Worm (Caenorhabditis elegans) whole organism, L3 larva: Measurements from ENCODE around the gene pgp-11.

Source experiments
- R02D3.7 ChIP-seq: fragments of 150-350 bp; optimal IDR thresholded peaks from 2 replicates; lab custom pipeline; 2014; ENCODE audit warnings: missing biosample characterization, missing genetic modification characterization
- aly-2 ChIP-seq: fragments of 150-350 bp; optimal IDR thresholded peaks from 2 replicates; lab custom pipeline; 2014; ENCODE audit warnings: missing biosample characterization, missing genetic modification characterization
- ama-1 ChIP-seq: fragments of 150-350 bp; optimal IDR thresholded peaks from 2 replicates; lab custom pipeline; 2018
- ceh-16 ChIP-seq: sonication (generic microtip); optimal IDR thresholded peaks from 2 replicates; lab custom pipeline; 2017; ENCODE audit warnings: missing biosample characterization, missing genetic modification characterization
- ceh-28 ChIP-seq: fragments of 150-350 bp; optimal IDR thresholded peaks from 2 replicates; lab custom pipeline; 2014; ENCODE audit warnings: missing biosample characterization, missing genetic modification reagents, missing genetic modification characterization
- ceh-9 ChIP-seq: sonication (generic microtip); optimal IDR thresholded peaks from 2 replicates; lab custom pipeline; 2018; ENCODE audit warnings: missing biosample characterization, missing genetic modification characterization
- daf-12 ChIP-seq: fragments of 150-350 bp; optimal IDR thresholded peaks from 2 replicates; lab custom pipeline; 2014; ENCODE audit warnings: missing biosample characterization, missing genetic modification reagents, missing genetic modification characterization
- egl-27 ChIP-seq: sonication (generic microtip); optimal IDR thresholded peaks from 4 replicates; lab custom pipeline; 2017; ENCODE audit warnings: missing biosample characterization, missing genetic modification reagents, missing genetic modification characterization
- egl-5 ChIP-seq: fragments of 150-350 bp; optimal IDR thresholded peaks from 2 replicates; lab custom pipeline; 2017; ENCODE audit warnings: missing biosample characterization, missing genetic modification reagents, missing genetic modification characterization, inconsistent platforms
- elt-1 ChIP-seq: fragments of 150-350 bp; optimal IDR thresholded peaks from 2 replicates; lab custom pipeline; 2014; ENCODE audit warnings: missing biosample characterization, missing genetic modification characterization
- elt-2 ChIP-seq: sonication (generic microtip); optimal IDR thresholded peaks from 2 replicates; lab custom pipeline; 2016; ENCODE audit warnings: missing genetic modification reagents, mild to moderate bottlenecking, missing genetic modification characterization, missing compliant biosample characterization
- eor-1 ChIP-seq, 2 experiments: fragments of 150-350 bp; optimal IDR thresholded peaks; 2 replicates each; lab custom pipeline; 2014 to 2018; ENCODE audit warnings: missing biosample characterization in 2 of 2, missing genetic modification characterization in 2 of 2
- fkh-10 ChIP-seq: sonication (generic microtip); optimal IDR thresholded peaks from 2 replicates; lab custom pipeline; 2017; ENCODE audit warnings: missing biosample characterization, missing genetic modification reagents, missing genetic modification characterization
- fkh-2 ChIP-seq: fragments of 150-350 bp; optimal IDR thresholded peaks from 2 replicates; lab custom pipeline; 2014; ENCODE audit warnings: missing biosample characterization, missing genetic modification reagents, missing genetic modification characterization
- fos-1 ChIP-seq: fragments of 150-350 bp; optimal IDR thresholded peaks from 2 replicates; lab custom pipeline; 2014; ENCODE audit warnings: missing biosample characterization, missing genetic modification characterization
- hmg-11 ChIP-seq: sonication (generic microtip); optimal IDR thresholded peaks from 2 replicates; lab custom pipeline; 2016; ENCODE audit warnings: missing genetic modification characterization, missing compliant biosample characterization
- jun-1 ChIP-seq: fragments of 150-350 bp; optimal IDR thresholded peaks from 2 replicates; lab custom pipeline; 2014; ENCODE audit warnings: missing biosample characterization, missing genetic modification reagents, missing genetic modification characterization
- lin-15B ChIP-seq: fragments of 150-350 bp; optimal IDR thresholded peaks from 2 replicates; lab custom pipeline; 2014; ENCODE audit warnings: missing biosample characterization, missing genetic modification characterization
- lin-39 ChIP-seq: fragments of 150-350 bp; optimal IDR thresholded peaks from 2 replicates; lab custom pipeline; 2018; ENCODE audit warnings: missing biosample characterization, missing genetic modification reagents, missing genetic modification characterization
- lsy-12 ChIP-seq: sonication (generic microtip); optimal IDR thresholded peaks from 2 replicates; lab custom pipeline; 2016; ENCODE audit warnings: mild to moderate bottlenecking, missing genetic modification characterization, missing compliant biosample characterization
- mdl-1 ChIP-seq: fragments of 150-350 bp; optimal IDR thresholded peaks from 2 replicates; lab custom pipeline; 2014; ENCODE audit warnings: missing biosample characterization, missing genetic modification characterization
- mml-1 ChIP-seq: fragments of 150-350 bp; sonication (generic microtip); optimal IDR thresholded peaks from 3 replicates; lab custom pipeline; 2014; ENCODE audit warnings: missing biosample characterization, missing genetic modification characterization
- nfya-1 ChIP-seq: sonication (generic microtip); optimal IDR thresholded peaks from 2 replicates; lab custom pipeline; 2017; ENCODE audit warnings: missing genetic modification characterization, mild to moderate bottlenecking, missing compliant biosample characterization, antibody characterized with exemption, moderate library complexity; ENCODE audit not compliant: insufficient read depth
- nhr-11 ChIP-seq: fragments of 150-350 bp; optimal IDR thresholded peaks from 2 replicates; lab custom pipeline; 2014; ENCODE audit warnings: missing biosample characterization, missing genetic modification characterization
- nhr-12 ChIP-seq: fragments of 150-350 bp; optimal IDR thresholded peaks from 2 replicates; lab custom pipeline; 2014; ENCODE audit warnings: missing biosample characterization, missing genetic modification characterization
- nhr-23 ChIP-seq: fragments of 150-350 bp; optimal IDR thresholded peaks from 2 replicates; lab custom pipeline; 2014; ENCODE audit warnings: missing biosample characterization, missing genetic modification reagents, missing genetic modification characterization
- nhr-237 ChIP-seq: fragments of 150-350 bp; optimal IDR thresholded peaks from 2 replicates; lab custom pipeline; 2014; ENCODE audit warnings: missing biosample characterization, missing genetic modification characterization
- nhr-25 ChIP-seq: sonication (generic microtip); optimal IDR thresholded peaks from 2 replicates; lab custom pipeline; 2017; ENCODE audit warnings: missing biosample characterization, missing genetic modification characterization
- nhr-28 ChIP-seq: fragments of 150-350 bp; optimal IDR thresholded peaks from 2 replicates; lab custom pipeline; 2014; ENCODE audit warnings: missing biosample characterization, missing genetic modification characterization
- nhr-43 ChIP-seq: sonication (generic microtip); optimal IDR thresholded peaks from 2 replicates; lab custom pipeline; 2016; ENCODE audit warnings: mild to moderate bottlenecking, missing genetic modification characterization, missing compliant biosample characterization; ENCODE audit not compliant: poor library complexity, severe bottlenecking
- nhr-67 ChIP-seq: fragments of 150-350 bp; optimal IDR thresholded peaks from 2 replicates; lab custom pipeline; 2014; ENCODE audit warnings: missing biosample characterization, missing genetic modification characterization
- nhr-76 ChIP-seq: fragments of 150-350 bp; sonication (generic microtip); optimal IDR thresholded peaks from 5 replicates; lab custom pipeline; 2014; ENCODE audit warnings: missing biosample characterization, missing genetic modification characterization
- nhr-77 ChIP-seq: fragments of 150-350 bp; optimal IDR thresholded peaks from 2 replicates; lab custom pipeline; 2014; ENCODE audit warnings: missing biosample characterization, missing genetic modification characterization
- pha-4 ChIP-seq: fragments of 150-350 bp; optimal IDR thresholded peaks from 2 replicates; lab custom pipeline; 2014; ENCODE audit warnings: missing biosample characterization, missing genetic modification reagents, missing genetic modification characterization
- pqm-1 ChIP-seq: fragments of 150-350 bp; optimal IDR thresholded peaks from 2 replicates; lab custom pipeline; 2017; ENCODE audit warnings: missing biosample characterization, missing genetic modification characterization, inconsistent platforms
- sea-2 ChIP-seq: fragments of 150-350 bp; sonication (generic microtip); optimal IDR thresholded peaks from 4 replicates; lab custom pipeline; 2014; ENCODE audit warnings: missing biosample characterization, missing genetic modification reagents, missing genetic modification characterization
- skn-1 ChIP-seq: fragments of 150-350 bp; optimal IDR thresholded peaks from 2 replicates; lab custom pipeline; 2014; ENCODE audit warnings: missing biosample characterization, missing genetic modification characterization
- snpc-4 ChIP-seq: fragments of 150-350 bp; optimal IDR thresholded peaks from 2 replicates; lab custom pipeline; 2014; ENCODE audit warnings: missing biosample characterization, missing genetic modification characterization
- tbx-2 ChIP-seq: sonication (generic microtip); optimal IDR thresholded peaks from 2 replicates; lab custom pipeline; 2016; ENCODE audit warnings: mild to moderate bottlenecking, missing genetic modification characterization, missing compliant biosample characterization
- unc-39 ChIP-seq: sonication (generic microtip); optimal IDR thresholded peaks from 4 replicates; lab custom pipeline; 2017; ENCODE audit warnings: missing biosample characterization, missing genetic modification characterization
- unc-62 ChIP-seq: fragments of 150-350 bp; sonication (generic microtip); optimal IDR thresholded peaks from 4 replicates; lab custom pipeline; 2014; ENCODE audit warnings: missing biosample characterization, missing genetic modification reagents, missing genetic modification characterization
- zag-1 ChIP-seq: fragments of 150-350 bp; optimal IDR thresholded peaks from 2 replicates; lab custom pipeline; 2014; ENCODE audit warnings: missing biosample characterization, missing genetic modification characterization
- ztf-11 ChIP-seq: fragments of 150-350 bp; optimal IDR thresholded peaks from 2 replicates; lab custom pipeline; 2014; ENCODE audit warnings: missing biosample characterization, missing genetic modification characterization
- ztf-4 ChIP-seq: fragments of 150-350 bp; optimal IDR thresholded peaks from 2 replicates; lab custom pipeline; 2014; ENCODE audit warnings: missing biosample characterization, missing genetic modification characterization

pgp-11 gene

DNA sequence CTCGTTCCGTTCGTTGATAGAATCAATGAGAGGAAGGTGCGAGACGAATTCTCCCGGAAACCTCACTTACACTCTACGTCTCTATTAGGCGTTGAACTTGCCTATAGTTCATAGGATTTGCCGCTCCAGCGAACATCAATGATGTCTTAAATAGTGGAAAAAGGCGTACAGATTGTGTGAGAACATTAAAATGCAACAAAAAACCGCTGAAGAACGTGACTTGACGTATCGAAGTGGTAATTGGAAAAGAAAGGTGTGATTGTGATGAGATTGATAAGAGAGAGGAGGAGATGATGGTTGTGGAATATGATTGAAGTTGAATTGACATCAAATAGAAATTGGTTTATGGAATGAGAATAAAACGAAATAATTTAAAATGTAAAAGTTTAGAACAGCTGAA, 30.0 kb upstream of the pgp-11 start:
- TF ChIP-seq elt-2 (tag; lab: Kevin White, UChicago): peak; percentile 52
- TF ChIP-seq nhr-25 (tag; lab: Kevin White, UChicago): no peak
- TF ChIP-seq zag-1: no peak
- no peak for TF ChIP-seq egl-5 (tag; lab: Kevin White, UChicago)

DNA sequence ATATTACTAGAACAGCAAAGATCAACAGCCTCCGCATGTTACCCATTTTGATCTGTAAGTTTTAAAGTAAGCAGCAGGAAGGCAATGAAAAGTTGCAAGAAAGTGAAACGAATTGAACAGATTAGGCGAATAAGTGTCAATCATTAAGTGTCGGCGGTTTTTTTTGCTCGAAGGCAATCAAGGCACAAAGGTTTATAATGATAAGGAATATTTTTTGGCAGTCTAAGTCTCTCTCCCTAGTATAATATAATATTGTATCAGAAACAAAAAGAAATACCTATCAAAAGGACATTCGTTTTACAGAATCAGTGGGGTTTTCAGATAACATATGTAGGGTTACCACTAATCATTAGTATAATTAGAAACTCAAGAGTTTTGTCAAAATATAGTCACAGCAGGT, 28.6 kb upstream of the pgp-11 start, which contains the start of gene nrf-6:
TSS of gene nrf-6 (minus strand) at position 52 of the 400 bp plus-strand sequence.
- TF ChIP-seq R02D3.7 (tag; lab: Kevin White, UChicago) (no peak), nhr-12 (tag; lab: Kevin White, UChicago) (no peak), ceh-9 (tag; lab: Kevin White, UChicago) (no peak), ama-1 (lab: Kevin White, UChicago) (no peak), daf-12 (no peak), pqm-1 (tag; lab: Kevin White, UChicago) (peak; percentile 62), nhr-28 (tag; lab: Kevin White, UChicago) (no peak), nhr-77 (no peak), ceh-16 (tag; lab: Kevin White, UChicago) (no peak), sea-2 (GFP tag; lab: Kevin White, UChicago) (no peak), tbx-2 (tag; lab: Kevin White, UChicago) (no peak), nhr-25 (tag; lab: Kevin White, UChicago) (no peak), ztf-4 (tag; lab: Kevin White, UChicago) (no peak), hmg-11 (tag; lab: Kevin White, UChicago) (no peak), elt-2 (tag; lab: Kevin White, UChicago) (peak; percentile 87), fkh-10 (GFP tag; lab: Kevin White, UChicago) (no peak)

DNA sequence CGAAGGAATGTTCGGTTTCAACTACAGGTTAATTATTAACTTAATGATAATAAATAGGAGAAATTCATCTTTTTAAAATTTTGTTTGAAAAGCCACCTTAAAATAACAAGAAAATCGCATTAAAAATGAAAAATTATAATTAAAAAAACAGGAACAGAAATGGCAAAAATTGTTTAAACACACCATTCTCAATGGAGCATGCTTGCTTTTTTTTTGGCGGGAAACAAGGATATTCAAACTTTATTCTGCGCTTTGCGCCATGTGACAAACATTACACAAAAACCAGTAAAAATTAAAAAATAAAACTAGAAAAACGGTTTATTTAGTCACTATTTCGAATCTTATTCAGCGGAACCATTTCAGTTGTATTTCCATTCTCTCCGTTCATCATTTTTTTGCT, 24.7 kb upstream of the pgp-11 start:
- TF ChIP-seq lsy-12 (tag; lab: Kevin White, UChicago) (no peak), fkh-10 (GFP tag; lab: Kevin White, UChicago) (no peak), elt-2 (tag; lab: Kevin White, UChicago) (no peak), tbx-2 (tag; lab: Kevin White, UChicago) (no peak), ceh-16 (tag; lab: Kevin White, UChicago) (no peak), nhr-23 (no peak), R02D3.7 (tag; lab: Kevin White, UChicago) (no peak), sea-2 (GFP tag; lab: Kevin White, UChicago) (no peak), ztf-11 (no peak), mdl-1 (tag; lab: Kevin White, UChicago) (no peak), fkh-2 (tag; lab: Kevin White, UChicago) (no peak), nhr-25 (tag; lab: Kevin White, UChicago) (no peak), aly-2 (no peak)

DNA sequence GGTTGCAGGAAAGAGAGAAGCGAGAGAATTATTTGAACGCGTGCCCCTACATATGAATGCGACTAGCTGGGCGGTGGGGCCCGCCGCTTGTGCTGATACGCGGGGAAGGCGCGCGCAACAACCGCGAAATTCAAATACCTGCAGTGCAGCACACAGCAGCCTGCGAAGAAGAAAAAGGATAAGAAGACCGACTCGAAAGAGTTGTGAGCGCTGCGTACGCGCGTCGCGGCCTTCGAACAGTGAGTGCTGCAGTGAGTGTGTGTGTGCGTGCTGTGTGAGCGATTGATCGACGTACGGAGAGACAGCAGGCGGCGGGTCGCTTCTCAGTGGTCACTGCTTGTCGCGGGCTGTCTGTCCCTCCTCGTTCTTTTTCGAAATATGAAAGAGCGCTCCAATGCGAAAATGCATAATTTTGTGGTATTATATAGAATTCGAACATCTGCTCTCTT, 24.2 kb upstream of the pgp-11 start:
- no peak for TF ChIP-seq nhr-76 (tag; lab: Kevin White, UChicago)
- peak; percentile 79 for TF ChIP-seq egl-27 (tag; lab: Kevin White, UChicago)
- TF ChIP-seq pha-4 (tag; lab: Kevin White, UChicago): peak; percentile 67
- TF ChIP-seq snpc-4 (tag; lab: Kevin White, UChicago): peak; percentile 81
- no peak for TF ChIP-seq ztf-11
- peak; percentile 36 for TF ChIP-seq fos-1 (tag; lab: Kevin White, UChicago)
- TF ChIP-seq nhr-12 (tag; lab: Kevin White, UChicago): no peak
- TF ChIP-seq ceh-28 (tag; lab: Kevin White, UChicago): peak; percentile 78
- TF ChIP-seq nhr-23: peak; percentile 70
- TF ChIP-seq mml-1 (tag; lab: Kevin White, UChicago): no peak
- peak; percentile 73 for TF ChIP-seq nhr-43 (tag; lab: Kevin White, UChicago)
- TF ChIP-seq ztf-4 (tag; lab: Kevin White, UChicago): no peak
- TF ChIP-seq skn-1 (tag; lab: Kevin White, UChicago): peak; percentile 60
- no peak for TF ChIP-seq eor-1 (tag; optimal IDR thresholded peaks at IDR 0.05; lab: Kevin White, UChicago)
- TF ChIP-seq lin-15B (tag; lab: Kevin White, UChicago): peak; percentile 95
- peak; percentile 37 for TF ChIP-seq unc-62
- TF ChIP-seq nhr-77: no peak
- TF ChIP-seq pqm-1 (tag; lab: Kevin White, UChicago): peak; percentile 45
- no peak for TF ChIP-seq fkh-2 (tag; lab: Kevin White, UChicago)
- peak; percentile 35 for TF ChIP-seq egl-5 (tag; lab: Kevin White, UChicago)
- TF ChIP-seq R02D3.7 (tag; lab: Kevin White, UChicago): peak; percentile 73
- no peak for TF ChIP-seq nhr-28 (tag; lab: Kevin White, UChicago)
- peak; percentile 89 for TF ChIP-seq jun-1
- peak; percentile 68 for TF ChIP-seq fkh-10 (GFP tag; lab: Kevin White, UChicago)
- no peak for TF ChIP-seq elt-1 (tag; lab: Kevin White, UChicago)
- peak; percentile 93 for TF ChIP-seq nfya-1 (tag; lab: Kevin White, UChicago)
- TF ChIP-seq mdl-1 (tag; lab: Kevin White, UChicago): peak; percentile 18
- no peak for TF ChIP-seq ceh-16 (tag; lab: Kevin White, UChicago)
- TF ChIP-seq nhr-237 (tag; lab: Kevin White, UChicago): no peak
- peak; percentile 19 for TF ChIP-seq nhr-11 (tag; lab: Kevin White, UChicago)
- no peak for TF ChIP-seq daf-12
- no peak for TF ChIP-seq nhr-67
- no peak for TF ChIP-seq unc-39 (tag; lab: Kevin White, UChicago)
- no peak for TF ChIP-seq zag-1
- TF ChIP-seq ama-1 (lab: Kevin White, UChicago): peak; percentile 59
- TF ChIP-seq lin-39 (tag; lab: Kevin White, UChicago): peak; percentile 91
- TF ChIP-seq elt-2 (tag; lab: Kevin White, UChicago): peak; percentile 88
